Fruit fly (Drosophila melanogaster): ENCODE data around the gene CG3168.

CG3168 gene

dm6 chrX:6705059-6705802 lies 34.6 kb downstream of the CG3168 start (continued):
- TF ChIP-seq CG1233 (GFP tag; optimal IDR thresholded peaks at IDR 0.05) (no peak), CG15011 (GFP tag; optimal IDR thresholded peaks at IDR 0.05) (no peak), kay (GFP tag; optimal IDR thresholded peaks at IDR 0.05) (no peak), CG10431 (GFP tag; optimal IDR thresholded peaks at IDR 0.05) (no peak), cad (GFP tag; optimal IDR thresholded peaks at IDR 0.05) (no peak), CG17359 (tag; optimal IDR thresholded peaks at IDR 0.05) (no peak), Jarid2 (GFP tag; optimal IDR thresholded peaks at IDR 0.05) (no peak), dm (GFP tag; optimal IDR thresholded peaks at IDR 0.05) (no peak), CG18619 (GFP tag; optimal IDR thresholded peaks at IDR 0.05) (peak; percentile 15), hb (GFP tag; IDR thresholded peaks at IDR 0.05; ENCODE audit: partially characterized antibody) (no peak), sob (GFP tag; IDR thresholded peaks at IDR 0.05) (no peak), CG32532 (GFP tag; IDR thresholded peaks at IDR 0.05) (no peak), esg (GFP tag; conservative IDR thresholded peaks at IDR 0.05) (no peak), odd (GFP tag; optimal IDR thresholded peaks at IDR 0.05) (no peak), CG14710 (tag; optimal IDR thresholded peaks at IDR 0.05) (no peak), maf-S (GFP tag; optimal IDR thresholded peaks at IDR 0.05) (no peak), Hr39 (optimal IDR thresholded peaks at IDR 0.05) (no peak), bowl (GFP tag; IDR thresholded peaks at IDR 0.05) (no peak), Chrac-16 (GFP tag; optimal IDR thresholded peaks at IDR 0.05) (no peak), CG7357 (GFP tag; IDR thresholded peaks at IDR 0.05) (no peak), Tbp (GFP tag; optimal IDR thresholded peaks at IDR 0.05) (no peak), CG16863 (GFP tag; optimal IDR thresholded peaks at IDR 0.05) (no peak), CG15696 (tag; optimal IDR thresholded peaks at IDR 0.05) (no peak), CG34224 (GFP tag; IDR thresholded peaks at IDR 0.05; ENCODE audit: partially characterized antibody) (no peak), HmgZ (tag; optimal IDR thresholded peaks at IDR 0.05) (no peak), CG10147 (GFP tag; optimal IDR thresholded peaks at IDR 0.05) (no peak), Dp (GFP tag; optimal IDR thresholded peaks at IDR 0.05) (no peak), her (GFP tag; optimal IDR thresholded peaks at IDR 0.05) (no peak), CG1647 (GFP tag; optimal IDR thresholded peaks at IDR 0.05) (no peak), Dip3 (GFP tag; optimal IDR thresholded peaks at IDR 0.05) (no peak), CG1603 (tag; optimal IDR thresholded peaks at IDR 0.05) (peak; percentile 26), CG3995 (GFP tag; optimal IDR thresholded peaks at IDR 0.05) (no peak), CG10366 (GFP tag; IDR thresholded peaks at IDR 0.05) (no peak), CG14014 (GFP tag; IDR thresholded peaks at IDR 0.05) (no peak), Myb (GFP tag; optimal IDR thresholded peaks at IDR 0.05) (no peak), CG12236 (GFP tag; optimal IDR thresholded peaks at IDR 0.05) (no peak), CG5245 (GFP tag; optimal IDR thresholded peaks at IDR 0.05) (no peak), CG4424 (GFP tag; optimal IDR thresholded peaks at IDR 0.05) (peak; percentile 3), CG2120 (GFP tag; optimal IDR thresholded peaks at IDR 0.05) (peak; percentile 8), gsb-n (tag; optimal IDR thresholded peaks at IDR 0.05) (no peak), CG17328 (GFP tag; IDR thresholded peaks at IDR 0.05) (no peak), CG11504 (tag; optimal IDR thresholded peaks at IDR 0.05) (peak; percentile 40), CG15269 (tag; optimal IDR thresholded peaks at IDR 0.05) (peak; percentile 9), CG17802 (tag; optimal IDR thresholded peaks at IDR 0.05) (no peak), gcm2 (GFP tag; optimal IDR thresholded peaks at IDR 0.05) (no peak), chn (GFP tag; optimal IDR thresholded peaks at IDR 0.05) (no peak), CG9817 (tag; optimal IDR thresholded peaks at IDR 0.05) (no peak), CG12659 (GFP tag; optimal IDR thresholded peaks at IDR 0.05) (no peak), CG11085 (GFP tag; IDR thresholded peaks at IDR 0.05) (no peak), CG13123 (GFP tag; optimal IDR thresholded peaks at IDR 0.05) (no peak), CG12391 (tag; optimal IDR thresholded peaks at IDR 0.05) (peak; percentile 11)

Data from whole organism, embryonic.